Fruit fly (Drosophila melanogaster) whole organism, embryonic: ENCODE data around the gene PH4alphaSG2.

Experiments
- Antp ChIP-seq: fragments of 200-800 bp; sonication (Bioruptor generic); optimal IDR thresholded peaks from 3 replicates; lab custom pipeline; 2016; ENCODE audit warnings: missing biosample characterization, missing genetic modification characterization
- Atf-2 ChIP-seq: fragments of 200-800 bp; sonication (Bioruptor generic); optimal IDR thresholded peaks from 2 replicates; lab custom pipeline; 2016; ENCODE audit warnings: missing biosample characterization, missing genetic modification characterization
- CG11456 ChIP-seq: fragments of 200-800 bp; sonication (Bioruptor generic); IDR thresholded peaks from 3 replicates; pipeline ENCODE4 v1.3.6; 2022; ENCODE audit warnings: missing biosample characterization, missing genetic modification characterization
- CG11560 ChIP-seq: fragments of 200-800 bp; sonication (Bioruptor generic); IDR thresholded peaks from 3 replicates; pipeline ENCODE4 v1.3.6; 2022; ENCODE audit warnings: missing biosample characterization, missing genetic modification characterization
- CG12155 ChIP-seq: fragments of 200-800 bp; sonication (Bioruptor generic); optimal IDR thresholded peaks from 3 replicates; lab custom pipeline; 2016; ENCODE audit warnings: missing biosample characterization, missing genetic modification characterization
- CG13296 ChIP-seq: fragments of 200-800 bp; sonication (Bioruptor generic); optimal IDR thresholded peaks from 3 replicates; lab custom pipeline; 2018; ENCODE audit warnings: missing biosample characterization, mild to moderate bottlenecking, missing genetic modification characterization
- CG1603 ChIP-seq: fragments of 200-800 bp; sonication (Bioruptor generic); optimal IDR thresholded peaks from 2 replicates; lab custom pipeline; 2019; ENCODE audit warnings: missing biosample characterization, mild to moderate bottlenecking, missing genetic modification characterization, moderate library complexity
- CG17612 ChIP-seq: fragments of 200-800 bp; sonication (Bioruptor generic); IDR thresholded peaks from 2 replicates; pipeline ENCODE4 v1.3.6; 2022; ENCODE audit warnings: missing biosample characterization, missing genetic modification characterization
- CG18764 ChIP-seq: fragments of 200-800 bp; sonication (Bioruptor generic); optimal IDR thresholded peaks from 3 replicates; lab custom pipeline; 2016; ENCODE audit warnings: missing biosample characterization, missing genetic modification characterization
- CG2129 ChIP-seq: fragments of 200-800 bp; sonication (Bioruptor generic); IDR thresholded peaks from 2 replicates; pipeline ENCODE4 v1.3.6; 2022; ENCODE audit warnings: missing biosample characterization, missing genetic modification characterization; ENCODE audit not compliant: partially characterized antibody
- CG2199 ChIP-seq: fragments of 200-800 bp; sonication (Bioruptor generic); IDR thresholded peaks from 3 replicates; pipeline ENCODE4 v1.3.6; 2022; ENCODE audit warnings: missing biosample characterization, missing genetic modification characterization
- CG30020 ChIP-seq: fragments of 200-800 bp; optimal IDR thresholded peaks from 2 replicates; lab custom pipeline; 2019; ENCODE audit warnings: missing biosample characterization, mild to moderate bottlenecking, missing genetic modification characterization, moderate library complexity
- CG32532 ChIP-seq: fragments of 200-800 bp; sonication (Bioruptor generic); IDR thresholded peaks from 2 replicates; pipeline ENCODE4 v1.3.6; 2022; ENCODE audit warnings: missing biosample characterization, missing genetic modification characterization
- CG7987 ChIP-seq: fragments of 200-800 bp; sonication (Bioruptor generic); optimal IDR thresholded peaks from 2 replicates; lab custom pipeline; 2018; ENCODE audit warnings: missing biosample characterization, mild to moderate bottlenecking, missing genetic modification characterization, moderate library complexity
- Dad ChIP-seq: fragments of 200-800 bp; sonication (Bioruptor generic); optimal IDR thresholded peaks from 3 replicates; lab custom pipeline; 2016; ENCODE audit warnings: missing biosample characterization, missing genetic modification characterization
- Dip2 ChIP-seq: fragments of 200-800 bp; sonication (Bioruptor generic); IDR thresholded peaks from 2 replicates; pipeline ENCODE4 v1.3.6; 2022; ENCODE audit warnings: missing biosample characterization, missing genetic modification characterization
- Fer2 ChIP-seq: fragments of 200-800 bp; sonication (Bioruptor generic); optimal IDR thresholded peaks from 2 replicates; lab custom pipeline; 2018; ENCODE audit warnings: missing biosample characterization, mild to moderate bottlenecking, missing genetic modification characterization, moderate library complexity
- HmgZ ChIP-seq: fragments of 200-800 bp; sonication (Bioruptor generic); optimal IDR thresholded peaks from 2 replicates; lab custom pipeline; 2018; ENCODE audit warnings: missing biosample characterization, mild to moderate bottlenecking, missing genetic modification characterization
- Hr39 ChIP-seq: fragments of >200 bp; optimal IDR thresholded peaks from 2 replicates; lab custom pipeline; 2017
- Med ChIP-seq: fragments of 200-800 bp; sonication (Bioruptor generic); peaks from one replicate; lab custom pipeline; 2016; ENCODE audit warnings: missing biosample characterization, missing genetic modification characterization, mild to moderate bottlenecking, inconsistent platforms, moderate library complexity
- NC2α ChIP-seq: fragments of 200-800 bp; sonication (Bioruptor generic); optimal IDR thresholded peaks from 2 replicates; lab custom pipeline; 2016; ENCODE audit warnings: missing biosample characterization, missing genetic modification characterization
- NfI ChIP-seq: fragments of 200-800 bp; sonication (Bioruptor generic); optimal IDR thresholded peaks from 3 replicates; lab custom pipeline; 2018; ENCODE audit warnings: missing biosample characterization, mild to moderate bottlenecking, missing genetic modification characterization, moderate library complexity
- Poxn ChIP-seq: fragments of 200-800 bp; sonication (Bioruptor generic); IDR thresholded peaks from 2 replicates; pipeline ENCODE4 v1.3.6; 2022; ENCODE audit warnings: missing biosample characterization, missing genetic modification characterization
- Scr ChIP-seq: fragments of 200-800 bp; sonication (Bioruptor generic); IDR thresholded peaks from 2 replicates; pipeline ENCODE4 v1.3.6; 2022; ENCODE audit warnings: missing biosample characterization, missing genetic modification characterization; ENCODE audit not compliant: partially characterized antibody
- abd-A ChIP-seq: fragments of 200-800 bp; sonication (Bioruptor generic); optimal IDR thresholded peaks from 3 replicates; lab custom pipeline; 2019; ENCODE audit warnings: missing biosample characterization, mild to moderate bottlenecking, missing genetic modification characterization, moderate library complexity
- bowl ChIP-seq: fragments of 200-800 bp; sonication (Bioruptor generic); IDR thresholded peaks from 2 replicates; pipeline ENCODE4 v1.3.6; 2022; ENCODE audit warnings: missing biosample characterization, missing genetic modification characterization
- chinmo ChIP-seq: fragments of 200-800 bp; sonication (Bioruptor generic); IDR thresholded peaks from 4 replicates; pipeline ENCODE4 v1.3.6; 2022; ENCODE audit warnings: missing biosample characterization, missing genetic modification characterization; ENCODE audit not compliant: partially characterized antibody
- corto ChIP-seq: fragments of 200-800 bp; sonication (Bioruptor generic); optimal IDR thresholded peaks from 2 replicates; lab custom pipeline; 2016; ENCODE audit warnings: missing biosample characterization, mild to moderate bottlenecking, missing genetic modification characterization, moderate library complexity
- croc ChIP-seq: fragments of 200-800 bp; sonication (Bioruptor generic); conservative IDR thresholded peaks from 3 replicates; pipeline ENCODE4 v1.3.6; 2022; ENCODE audit warnings: missing biosample characterization, missing genetic modification characterization
- crol ChIP-seq: fragments of 200-800 bp; sonication (Bioruptor generic); IDR thresholded peaks from 2 replicates; pipeline ENCODE4 v1.3.6; 2022; ENCODE audit warnings: missing biosample characterization, missing genetic modification characterization
- da ChIP-seq: fragments of 200-800 bp; sonication (Bioruptor generic); optimal IDR thresholded peaks from 2 replicates; lab custom pipeline; 2016; ENCODE audit warnings: missing biosample characterization, missing genetic modification characterization
- ewg ChIP-seq: fragments of 200-800 bp; sonication (Bioruptor generic); optimal IDR thresholded peaks from 3 replicates; lab custom pipeline; 2017; ENCODE audit warnings: mild to moderate bottlenecking, missing biosample characterization, missing genetic modification reagents, missing genetic modification characterization
- exex ChIP-seq: fragments of 200-800 bp; sonication (Bioruptor generic); optimal IDR thresholded peaks from 4 replicates; lab custom pipeline; 2018; ENCODE audit warnings: missing biosample characterization, mild to moderate bottlenecking, missing genetic modification characterization, moderate library complexity
- ftz-f1 ChIP-seq: fragments of 200-800 bp; sonication (Bioruptor generic); optimal IDR thresholded peaks from 2 replicates; lab custom pipeline; 2016; ENCODE audit warnings: missing biosample characterization, missing genetic modification characterization
- gcm2 ChIP-seq: fragments of 200-800 bp; sonication (Bioruptor generic); optimal IDR thresholded peaks from 2 replicates; lab custom pipeline; 2016; ENCODE audit warnings: missing biosample characterization, missing genetic modification characterization
- hbn ChIP-seq: fragments of 200-800 bp; sonication (Bioruptor generic); IDR thresholded peaks from 2 replicates; pipeline ENCODE4 v1.3.6; 2022; ENCODE audit warnings: missing biosample characterization, missing genetic modification characterization; ENCODE audit not compliant: partially characterized antibody
- jumu ChIP-seq: fragments of 200-800 bp; sonication (Bioruptor generic); optimal IDR thresholded peaks from 3 replicates; lab custom pipeline; 2016; ENCODE audit warnings: missing biosample characterization, missing genetic modification characterization
- klu ChIP-seq: fragments of 200-800 bp; sonication (Bioruptor generic); IDR thresholded peaks from 2 replicates; pipeline ENCODE4 v1.3.6; 2022; ENCODE audit warnings: missing biosample characterization, missing genetic modification characterization
- mirr ChIP-seq: fragments of 200-800 bp; sonication (Bioruptor generic); optimal IDR thresholded peaks from 3 replicates; lab custom pipeline; 2018; ENCODE audit warnings: missing biosample characterization, mild to moderate bottlenecking, missing genetic modification characterization
- odd ChIP-seq: fragments of 200-800 bp; sonication (Bioruptor generic); optimal IDR thresholded peaks from 2 replicates; lab custom pipeline; 2017; ENCODE audit warnings: missing biosample characterization, mild to moderate bottlenecking, missing genetic modification characterization
- pan ChIP-seq, 4 experiments: fragments of >200 bp in 3 of 4; fragments of 200-800 bp in 1 of 4; sonication (Bioruptor generic) in 1 of 4; optimal IDR thresholded peaks in 3 of 4; IDR thresholded peaks in 1 of 4; 2 replicates each; pipeline versions ENCODE4 v1.3.6 to Lab custom; 2017 to 2022; ENCODE audit warnings: missing biosample characterization in 2 of 4, missing genetic modification characterization in 2 of 4, mixed read lengths in 1 of 4
- pum ChIP-seq: fragments of 200-800 bp; sonication (Bioruptor generic); optimal IDR thresholded peaks from 2 replicates; lab custom pipeline; 2016; ENCODE audit warnings: missing biosample characterization, missing genetic modification characterization
- pzg ChIP-seq: fragments of 200-800 bp; sonication (Bioruptor generic); optimal IDR thresholded peaks from 3 replicates; lab custom pipeline; 2018; ENCODE audit warnings: missing biosample characterization, mild to moderate bottlenecking, missing genetic modification characterization, moderate library complexity
- schlank ChIP-seq: fragments of 200-800 bp; sonication (Bioruptor generic); optimal IDR thresholded peaks from 2 replicates; lab custom pipeline; 2018; ENCODE audit warnings: missing biosample characterization, mild to moderate bottlenecking, missing genetic modification characterization
- sens ChIP-seq: fragments of 200-800 bp; sonication (Bioruptor generic); peaks from one replicate; lab custom pipeline; 2016; ENCODE audit warnings: missing biosample characterization, missing genetic modification characterization
- sens-2 ChIP-seq: fragments of 200-800 bp; sonication (Bioruptor generic); IDR thresholded peaks from 2 replicates; pipeline ENCODE4 v1.3.6; 2022; ENCODE audit warnings: missing biosample characterization, missing genetic modification characterization
- seq ChIP-seq: fragments of 200-800 bp; sonication (Bioruptor generic); IDR thresholded peaks from 2 replicates; pipeline ENCODE4 v1.3.6; 2022; ENCODE audit warnings: missing biosample characterization, missing genetic modification characterization
- sim ChIP-seq: fragments of 200-800 bp; sonication (Bioruptor generic); IDR thresholded peaks from 2 replicates; pipeline ENCODE4 v1.3.6; 2022; ENCODE audit warnings: missing biosample characterization, missing genetic modification characterization
- trem ChIP-seq: fragments of 200-800 bp; optimal IDR thresholded peaks from 3 replicates; lab custom pipeline; 2019; ENCODE audit warnings: missing biosample characterization, mild to moderate bottlenecking, missing genetic modification characterization, moderate library complexity
- ttk ChIP-seq: fragments of 200-800 bp; sonication (Bioruptor generic); IDR thresholded peaks from 2 replicates; pipeline ENCODE4 v2.1.2; 2022; ENCODE audit warnings: missing biosample characterization, missing genetic modification characterization
- vfl ChIP-seq: fragments of 200-800 bp; sonication (Bioruptor generic); optimal IDR thresholded peaks from 2 replicates; lab custom pipeline; 2016; ENCODE audit warnings: missing biosample characterization, missing genetic modification characterization
- vvl ChIP-seq: fragments of 200-800 bp; sonication (Bioruptor generic); IDR thresholded peaks from 2 replicates; pipeline ENCODE4 v1.3.6; 2022; ENCODE audit warnings: missing biosample characterization, missing genetic modification characterization

Gene PH4alphaSG2

dm6 chr3R:30449446-30449845, 40.4 kb upstream of the PH4alphaSG2 start (continued):
- TF ChIP-seq odd (GFP tag; lab: Kevin White, UChicago) (no peak), vvl (no peak), CG7987 (peak; percentile 98), exex (tag; lab: Kevin White, UChicago) (peak; percentile 94), CG32532 (GFP tag; lab: Robert Waterston, UW) (no peak), pzg (no peak), sens (peak; percentile 66), Med (GFP tag; lab: Kevin White, UChicago) (peak; percentile 60), bowl (GFP tag; lab: Robert Waterston, UW) (no peak), mirr (GFP tag; lab: Kevin White, UChicago) (peak; percentile 78), hbn (GFP tag; lab: Robert Waterston, UW) (no peak), NC2α (no peak), ttk (GFP tag; lab: Robert Waterston, UW) (no peak), corto (GFP tag; lab: Kevin White, UChicago) (no peak), CG2199 (no peak), NfI (GFP tag; lab: Kevin White, UChicago) (no peak), Fer2 (tag; lab: Kevin White, UChicago) (no peak), schlank (tag; lab: Kevin White, UChicago) (no peak), CG13296 (GFP tag; lab: Kevin White, UChicago) (no peak), chinmo (GFP tag; lab: Robert Waterston, UW) (peak; percentile 61; the same call in 2 of the 4 replicates), trem (tag; lab: Kevin White, UChicago) (no peak), ewg (GFP tag; lab: Kevin White, UChicago) (no peak), CG18764 (no peak), ftz-f1 (peak; percentile 48), pum (GFP tag; lab: Kevin White, UChicago) (no peak), HmgZ (tag; lab: Kevin White, UChicago) (no peak), CG17612 (GFP tag; lab: Robert Waterston, UW) (no peak), seq (GFP tag; lab: Robert Waterston, UW) (no peak), Scr (GFP tag; lab: Robert Waterston, UW) (no peak), Atf-2 (GFP tag; lab: Kevin White, UChicago) (no peak), crol (GFP tag; lab: Robert Waterston, UW) (0 out of 2 replicates have a peak, but pooled peaks have one; percentile 5), vfl (GFP tag; lab: Kevin White, UChicago) (no peak), sim (GFP tag; lab: Robert Waterston, UW) (no peak), klu (GFP tag; lab: Robert Waterston, UW) (no peak), CG11560 (no peak), CG2129 (GFP tag; lab: Robert Waterston, UW) (no peak), CG30020 (tag; lab: Kevin White, UChicago) (no peak), Dip2 (no peak), CG11456 (GFP tag; lab: Robert Waterston, UW) (no peak), Antp (GFP tag; lab: Kevin White, UChicago) (no peak), CG1603 (no peak), Poxn (GFP tag; lab: Robert Waterston, UW) (no peak), gcm2 (GFP tag; lab: Kevin White, UChicago) (no peak), sens-2 (peak; percentile 83), Hr39 (lab: Kevin White, UChicago) (no peak), abd-A (tag; lab: Kevin White, UChicago) (no peak), CG12155 (GFP tag; lab: Kevin White, UChicago) (no peak), jumu (no peak), croc (GFP tag; lab: Robert Waterston, UW) (no peak), Dad (GFP tag; lab: Kevin White, UChicago) (no peak), pan (optimal IDR thresholded peaks at IDR 0.05; lab: Kevin White, UChicago) (no peak), pan (GFP tag; optimal IDR thresholded peaks at IDR 0.05 in 1 of 2, IDR thresholded peaks at IDR 0.05 in 1 of 2) (no peak), da (GFP tag; lab: Kevin White, UChicago) (no peak)
